Worm (Caenorhabditis elegans): ENCODE data around the gene xbx-9.

Gene xbx-9

ce11 chrV:12728062-12728665 is 5.8 kb upstream of the xbx-9 start, which contains the start of the genes rpl-28 and mrpl-49:
TSS of gene rpl-28 (minus strand) at chrV:12728112.
TSS of gene mrpl-49 (plus strand) at chrV:12728631.
- no peak for TF ChIP-seq Y67H2A.10 (GFP tag; conservative IDR thresholded peaks at IDR 0.05)
- no peak for TF ChIP-seq rcor-1 (GFP tag; IDR thresholded peaks at IDR 0.05)
- TF ChIP-seq ceh-27 (GFP tag; optimal IDR thresholded peaks at IDR 0.05), result peak; percentile 34
- no peak for TF ChIP-seq K11D2.4 (GFP tag; IDR thresholded peaks at IDR 0.05)
- TF ChIP-seq ccch-3 (GFP tag; optimal IDR thresholded peaks at IDR 0.05), result no peak
- no peak for TF ChIP-seq unc-62 (GFP tag; optimal IDR thresholded peaks at IDR 0.05)
- TF ChIP-seq K12H6.12 (tag; optimal IDR thresholded peaks at IDR 0.05), result peak; percentile 5
- peak; percentile 71 for TF ChIP-seq lin-54 (GFP tag; optimal IDR thresholded peaks at IDR 0.05)
- no peak for TF ChIP-seq unc-130 (GFP tag; optimal IDR thresholded peaks at IDR 0.05)
- TF ChIP-seq T07F8.4 (tag; optimal IDR thresholded peaks at IDR 0.05), result no peak
- no peak for TF ChIP-seq lag-1 (GFP tag; IDR thresholded peaks at IDR 0.05)
- no peak for TF ChIP-seq hsf-1 (GFP tag; IDR thresholded peaks at IDR 0.05)
- TF ChIP-seq lin-26 (GFP tag; IDR thresholded peaks at IDR 0.05), result no peak
- TF ChIP-seq rpc-1 (optimal IDR thresholded peaks at IDR 0.05), result no peak
- TF ChIP-seq rpc-1 (tag; optimal IDR thresholded peaks at IDR 0.05), result no peak
- no peak for TF ChIP-seq egrh-3 (GFP tag; IDR thresholded peaks at IDR 0.05)
- 0 out of 2 replicates have a peak, but pooled peaks have one; percentile 34 for TF ChIP-seq ekl-4 (GFP tag; IDR thresholded peaks at IDR 0.05)
- no peak for TF ChIP-seq egl-44 (GFP tag; IDR thresholded peaks at IDR 0.05)
- TF ChIP-seq madf-8 (GFP tag; conservative IDR thresholded peaks at IDR 0.05), result 0 out of 2 replicates have a peak, but pooled peaks have one; percentile 4
- no peak for TF ChIP-seq snpc-1.3 (tag; optimal IDR thresholded peaks at IDR 0.05; ENCODE audit: insufficient read depth)
- TF ChIP-seq gei-17 (GFP tag; optimal IDR thresholded peaks at IDR 0.05), result no peak
- no peak for TF ChIP-seq aptf-3 (GFP tag; IDR thresholded peaks at IDR 0.05)
- TF ChIP-seq Y53G8AR.9 (GFP tag; conservative IDR thresholded peaks at IDR 0.05), result peak; percentile 48; the same call in 1 of the 2 replicates
- no peak for TF ChIP-seq nfya-2 (GFP tag; IDR thresholded peaks at IDR 0.05)
- no peak for TF ChIP-seq nhr-27 (tag; optimal IDR thresholded peaks at IDR 0.05)
- no peak for TF ChIP-seq snpc-4 (GFP tag; optimal IDR thresholded peaks at IDR 0.05)
- peak in 3 of 4 experiments; percentile 28 to 81 (median 32) for TF ChIP-seq snpc-4 (tag; optimal IDR thresholded peaks at IDR 0.05)
- TF ChIP-seq B0035.1 (tag; optimal IDR thresholded peaks at IDR 0.05), result no peak
- TF ChIP-seq repo-1 (tag; optimal IDR thresholded peaks at IDR 0.05), result no peak
- no peak for TF ChIP-seq pha-4 (tag; optimal IDR thresholded peaks at IDR 0.05)
- peak; percentile 23 for TF ChIP-seq efl-1 (GFP tag; optimal IDR thresholded peaks at IDR 0.05)
- no peak for TF ChIP-seq zfh-2 (GFP tag; conservative IDR thresholded peaks at IDR 0.05)
- TF ChIP-seq Y56A3A.18 (GFP tag; IDR thresholded peaks at IDR 0.05), result no peak
- TF ChIP-seq cebp-1 (GFP tag; IDR thresholded peaks at IDR 0.05), result no peak
- TF ChIP-seq cebp-1 (tag; optimal IDR thresholded peaks at IDR 0.05), result peak; percentile 68
- 0 out of 2 replicates have a peak, but pooled peaks have one; percentile 25 for TF ChIP-seq B0019.2 (GFP tag; conservative IDR thresholded peaks at IDR 0.05)
- TF ChIP-seq ztf-3 (GFP tag; optimal IDR thresholded peaks at IDR 0.05), result no peak
- TF ChIP-seq F33H1.4 (GFP tag; IDR thresholded peaks at IDR 0.05), result peak; percentile 46; the same call in 1 of the 2 replicates
- no peak for TF ChIP-seq lir-1 (GFP tag; conservative IDR thresholded peaks at IDR 0.05)
- TF ChIP-seq C17E4.6 (GFP tag; IDR thresholded peaks at IDR 0.05), result no peak
- no peak for TF ChIP-seq B0336.3 (GFP tag; IDR thresholded peaks at IDR 0.05)
- no peak for TF ChIP-seq ztf-22 (GFP tag; optimal IDR thresholded peaks at IDR 0.05)
- peak; percentile 95 for TF ChIP-seq attf-5 (GFP tag; optimal IDR thresholded peaks at IDR 0.05)
- no peak for TF ChIP-seq madf-6 (GFP tag; IDR thresholded peaks at IDR 0.05)
- TF ChIP-seq lsy-27 (tag; optimal IDR thresholded peaks at IDR 0.05; ENCODE audit: borderline replicate concordance, insufficient read depth), result no peak
- TF ChIP-seq ceh-91 (GFP tag; IDR thresholded peaks at IDR 0.05), result peak; percentile 64; the same call in 1 of the 2 replicates
- TF ChIP-seq Y79H2A.3 (GFP tag; conservative IDR thresholded peaks at IDR 0.05), result no peak
- no peak for TF ChIP-seq F22D6.2 (tag; optimal IDR thresholded peaks at IDR 0.05)
- no peak for TF ChIP-seq ceh-58 (GFP tag; IDR thresholded peaks at IDR 0.05)

Data from whole organism, young adult.